Worm (Caenorhabditis elegans): ENCODE measurements around the gene cdc-73.

ce11 chrIV:4016723-4017122 lies 25.7 kb upstream of the cdc-73 start:
- no peak for TF ChIP-seq unc-120 (tag; optimal IDR thresholded peaks at IDR 0.05; ENCODE audit: poor library complexity, severe bottlenecking)
- TF ChIP-seq ztf-11 (tag; optimal IDR thresholded peaks at IDR 0.05): no peak
- TF ChIP-seq sem-2 (GFP tag; optimal IDR thresholded peaks at IDR 0.05): no peak
- TF ChIP-seq nhr-28 (tag; optimal IDR thresholded peaks at IDR 0.05): no peak
- no peak for TF ChIP-seq nhr-237 (tag; optimal IDR thresholded peaks at IDR 0.05)
